Worm (Caenorhabditis elegans) whole organism, L2 larva: ENCODE data around the gene cutl-16.

ENCODE experiments used
- C34F6.9 ChIP-seq: fragments of 150-350 bp; optimal IDR thresholded peaks from 2 replicates; lab custom pipeline; 2014; ENCODE audit warnings: missing biosample characterization, missing genetic modification characterization
- F13H6.1 ChIP-seq: sonication (generic microtip); optimal IDR thresholded peaks from 2 replicates; lab custom pipeline; 2016; ENCODE audit warnings: missing genetic modification characterization, missing compliant biosample characterization
- Y55F3AM.14 ChIP-seq: fragments of 200-800 bp; sonication (Bioruptor generic); optimal IDR thresholded peaks from 2 replicates; lab custom pipeline; 2018; ENCODE audit warnings: mild to moderate bottlenecking, missing genetic modification characterization, missing compliant biosample characterization
- ZK546.5 ChIP-seq: sonication (generic microtip); optimal IDR thresholded peaks from 2 replicates; lab custom pipeline; 2017; ENCODE audit warnings: missing biosample characterization, missing genetic modification characterization
- aly-2 ChIP-seq: fragments of 150-350 bp; optimal IDR thresholded peaks from 2 replicates; lab custom pipeline; 2014; ENCODE audit warnings: missing biosample characterization, missing genetic modification characterization
- ama-1 ChIP-seq: fragments of 150-350 bp; optimal IDR thresholded peaks from 2 replicates; lab custom pipeline; 2018; ENCODE audit warnings: inconsistent platforms
- ceh-16 ChIP-seq: fragments of 150-350 bp; optimal IDR thresholded peaks from 2 replicates; lab custom pipeline; 2014; ENCODE audit warnings: missing biosample characterization, missing genetic modification characterization
- ceh-82 ChIP-seq: fragments of 150-350 bp; optimal IDR thresholded peaks from 2 replicates; lab custom pipeline; 2014; ENCODE audit warnings: missing biosample characterization, missing genetic modification characterization
- crh-2 ChIP-seq: sonication (generic microtip); optimal IDR thresholded peaks from 2 replicates; lab custom pipeline; 2017; ENCODE audit warnings: missing biosample characterization, missing genetic modification characterization
- dmd-4 ChIP-seq: sonication (generic microtip); optimal IDR thresholded peaks from 2 replicates; lab custom pipeline; 2017; ENCODE audit warnings: missing biosample characterization, missing genetic modification characterization
- egl-27 ChIP-seq: sonication (generic microtip); optimal IDR thresholded peaks from 3 replicates; lab custom pipeline; 2017; ENCODE audit warnings: missing biosample characterization, missing genetic modification reagents, missing genetic modification characterization
- fos-1 ChIP-seq: fragments of 150-350 bp; optimal IDR thresholded peaks from 2 replicates; lab custom pipeline; 2014; ENCODE audit warnings: missing biosample characterization, missing genetic modification characterization
- gmeb-1 ChIP-seq: fragments of 150-350 bp; optimal IDR thresholded peaks from 2 replicates; lab custom pipeline; 2014; ENCODE audit warnings: missing biosample characterization, missing genetic modification characterization
- lin-11 ChIP-seq: fragments of 150-350 bp; sonication (generic microtip); optimal IDR thresholded peaks from 2 replicates; lab custom pipeline; 2014; ENCODE audit warnings: missing biosample characterization, missing genetic modification characterization, inconsistent platforms, mixed read lengths
- lin-39 ChIP-seq: fragments of 150-350 bp; optimal IDR thresholded peaks from 2 replicates; lab custom pipeline; 2014; ENCODE audit warnings: missing biosample characterization, missing genetic modification reagents, missing genetic modification characterization
- lsy-2 ChIP-seq, 2 experiments: fragments of 150-350 bp in 1 of 2; sonication (generic microtip) in 1 of 2; optimal IDR thresholded peaks; 2 replicates each; lab custom pipeline; 2014 to 2017; ENCODE audit warnings: missing biosample characterization in 2 of 2, missing genetic modification characterization in 2 of 2
- mab-5 ChIP-seq: fragments of 150-350 bp; optimal IDR thresholded peaks from 2 replicates; lab custom pipeline; 2014; ENCODE audit warnings: missing biosample characterization, missing genetic modification characterization
- mbf-1 ChIP-seq: sonication (generic microtip); optimal IDR thresholded peaks from 2 replicates; lab custom pipeline; 2017; ENCODE audit warnings: missing biosample characterization, missing genetic modification characterization
- mdl-1 ChIP-seq, 2 experiments: fragments of 150-350 bp in 1 of 2; sonication (generic microtip) in 1 of 2; optimal IDR thresholded peaks; 2 replicates each; lab custom pipeline; 2017; ENCODE audit warnings: missing biosample characterization in 2 of 2, missing genetic modification characterization in 2 of 2
- nhr-10 ChIP-seq: sonication (generic microtip); optimal IDR thresholded peaks from 2 replicates; lab custom pipeline; 2017; ENCODE audit warnings: missing biosample characterization, missing genetic modification characterization
- nhr-129 ChIP-seq: fragments of 150-350 bp; optimal IDR thresholded peaks from 2 replicates; lab custom pipeline; 2014; ENCODE audit warnings: missing biosample characterization, missing genetic modification characterization
- nhr-21 ChIP-seq: fragments of 150-350 bp; optimal IDR thresholded peaks from 2 replicates; lab custom pipeline; 2014; ENCODE audit warnings: missing biosample characterization, missing genetic modification characterization
- nhr-23 ChIP-seq: fragments of 150-350 bp; optimal IDR thresholded peaks from 2 replicates; lab custom pipeline; 2014; ENCODE audit warnings: missing biosample characterization, missing genetic modification reagents, missing genetic modification characterization
- nhr-237 ChIP-seq: fragments of 150-350 bp; optimal IDR thresholded peaks from 2 replicates; lab custom pipeline; 2014; ENCODE audit warnings: missing biosample characterization, missing genetic modification characterization
- nhr-25 ChIP-seq: fragments of 150-350 bp; sonication (generic microtip); optimal IDR thresholded peaks from 3 replicates; lab custom pipeline; 2014; ENCODE audit warnings: missing biosample characterization, missing genetic modification characterization
- sem-4 ChIP-seq: fragments of 150-350 bp; optimal IDR thresholded peaks from 2 replicates; lab custom pipeline; 2014; ENCODE audit warnings: missing biosample characterization, missing genetic modification reagents, missing genetic modification characterization
- sma-3 ChIP-seq: sonication (generic microtip); optimal IDR thresholded peaks from 2 replicates; lab custom pipeline; 2016; ENCODE audit warnings: missing genetic modification reagents, missing genetic modification characterization, missing compliant biosample characterization
- sma-9 ChIP-seq, 2 experiments: fragments of 150-350 bp in 1 of 2; sonication (generic microtip) in 1 of 2; optimal IDR thresholded peaks; 2 replicates each; lab custom pipeline; 2014 to 2016; ENCODE audit warnings: missing genetic modification characterization in 2 of 2, mild to moderate bottlenecking in 1 of 2, missing biosample characterization in 1 of 2, missing compliant biosample characterization in 1 of 2, missing genetic modification reagents in 1 of 2, moderate library complexity in 1 of 2
- snpc-4 ChIP-seq: fragments of 150-350 bp; optimal IDR thresholded peaks from 2 replicates; lab custom pipeline; 2014; ENCODE audit warnings: missing biosample characterization, missing genetic modification characterization
- unc-39 ChIP-seq: fragments of 150-350 bp; optimal IDR thresholded peaks from 2 replicates; lab custom pipeline; 2014; ENCODE audit warnings: missing biosample characterization, missing genetic modification characterization
- zag-1 ChIP-seq: fragments of 150-350 bp; optimal IDR thresholded peaks from 2 replicates; lab custom pipeline; 2014; ENCODE audit warnings: missing biosample characterization, missing genetic modification characterization
- ztf-1 ChIP-seq: fragments of 200-800 bp; sonication (Bioruptor generic); conservative IDR thresholded peaks from 2 replicates; pipeline ENCODE4 v1.3.6; 2022; ENCODE audit warnings: missing genetic modification characterization, missing compliant biosample characterization

cutl-16 gene

DNA sequence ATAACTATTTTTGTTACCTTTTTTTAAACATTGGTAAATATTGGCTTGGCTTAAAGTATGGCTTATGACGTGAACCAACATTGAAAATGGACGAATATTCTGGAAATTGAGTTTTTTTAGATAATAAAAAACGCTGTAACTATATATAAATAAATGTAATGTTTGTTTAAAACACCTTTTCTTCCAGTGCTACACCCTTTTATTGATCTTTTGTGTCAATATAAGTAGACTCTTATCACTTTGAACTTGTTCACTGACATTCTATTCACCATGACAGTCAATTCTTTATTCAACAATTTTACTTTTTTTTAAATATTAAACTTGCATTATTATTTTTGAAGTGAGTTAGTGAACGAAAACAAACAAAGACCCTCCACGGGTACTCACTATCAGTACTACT, 38.0 kb upstream of the cutl-16 start, which contains the start of gene T25D10.1:
TSS of gene T25D10.1 (plus strand) at position 169 of the 400 bp plus-strand sequence.
- no peak for TF ChIP-seq ama-1
- TF ChIP-seq mbf-1 (tag; lab: Kevin White, UChicago): no peak
- no peak for TF ChIP-seq nhr-237 (tag; lab: Kevin White, UChicago)
- TF ChIP-seq nhr-21: no peak
- no peak for TF ChIP-seq fos-1 (tag; lab: Kevin White, UChicago)
- TF ChIP-seq lin-11 (tag; lab: Kevin White, UChicago): no peak
- no peak for TF ChIP-seq mab-5
- TF ChIP-seq mdl-1 (tag; optimal IDR thresholded peaks at IDR 0.05; lab: Kevin White, UChicago): no peak
- TF ChIP-seq sem-4 (tag; lab: Kevin White, UChicago): no peak
- TF ChIP-seq ceh-82 (tag; lab: Kevin White, UChicago): no peak
- no peak for TF ChIP-seq lin-39
- TF ChIP-seq sma-3 (GFP tag; lab: Kevin White, UChicago): no peak
- no peak for TF ChIP-seq unc-39 (tag; lab: Kevin White, UChicago)

DNA sequence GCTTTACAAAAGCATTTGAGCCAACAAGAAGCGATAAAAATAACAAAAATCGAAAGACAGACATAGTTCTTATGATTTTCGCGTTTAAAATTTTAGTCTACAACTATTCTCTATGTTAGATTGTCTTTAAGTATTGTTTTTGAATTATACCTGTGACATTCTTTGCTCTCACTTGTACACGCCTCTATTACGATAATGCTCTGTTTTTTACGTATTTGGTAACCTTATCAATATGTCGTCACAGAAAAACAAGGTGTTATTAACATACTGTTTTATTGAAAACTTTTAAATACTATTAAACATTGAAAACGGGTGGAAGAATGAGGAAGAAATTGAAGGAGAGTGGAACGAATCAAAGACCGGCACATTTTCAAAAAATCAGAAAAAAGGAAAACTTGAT, 33.9 kb upstream of the cutl-16 start, which contains the start of gene spp-11:
TSS of gene spp-11 (minus strand) at position 101 of the 400 bp plus-strand sequence.
- TF ChIP-seq egl-27 (tag; lab: Kevin White, UChicago) (no peak), lsy-2 (tag; optimal IDR thresholded peaks at IDR 0.05; lab: Kevin White, UChicago) (no peak), nhr-25 (tag; lab: Kevin White, UChicago) (no peak), unc-39 (tag; lab: Kevin White, UChicago) (no peak), dmd-4 (tag; lab: Kevin White, UChicago) (no peak), ZK546.5 (no peak), mab-5 (no peak), zag-1 (tag; lab: Kevin White, UChicago) (no peak), ztf-1 (GFP tag; lab: Robert Waterston, UW) (no peak), fos-1 (tag; lab: Kevin White, UChicago) (no peak), ceh-16 (tag; lab: Kevin White, UChicago) (no peak)
- TF ChIP-seq, all 48 proteins: peak for 0

DNA sequence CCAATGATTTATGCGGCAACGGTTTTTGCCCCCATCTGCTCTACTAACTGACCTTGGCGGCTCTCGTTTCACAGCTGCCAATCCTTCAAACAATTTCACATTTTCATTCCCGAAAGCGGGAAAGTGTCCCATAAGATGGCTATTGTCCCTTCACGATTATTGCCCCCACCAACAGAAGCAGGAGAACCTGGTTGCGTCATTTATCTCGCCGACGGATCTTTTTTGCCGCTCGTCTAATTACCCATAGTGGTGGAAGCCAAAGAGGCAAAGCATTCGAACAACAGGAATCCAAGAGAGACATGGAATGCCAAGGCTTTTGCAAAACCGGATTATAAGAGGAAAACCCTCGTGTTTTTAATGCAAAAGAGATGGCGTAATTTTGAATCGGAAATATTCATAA, 32.1 kb upstream of the cutl-16 start:
- TF ChIP-seq sma-3 (GFP tag; lab: Kevin White, UChicago) (no peak), nhr-23 (tag; lab: Kevin White, UChicago) (no peak), mdl-1 (tag; optimal IDR thresholded peaks at IDR 0.05; lab: Kevin White, UChicago) (no peak), dmd-4 (tag; lab: Kevin White, UChicago) (no peak), nhr-10 (tag; lab: Kevin White, UChicago) (no peak)
- TF ChIP-seq, all 48 proteins: peak for 0

DNA sequence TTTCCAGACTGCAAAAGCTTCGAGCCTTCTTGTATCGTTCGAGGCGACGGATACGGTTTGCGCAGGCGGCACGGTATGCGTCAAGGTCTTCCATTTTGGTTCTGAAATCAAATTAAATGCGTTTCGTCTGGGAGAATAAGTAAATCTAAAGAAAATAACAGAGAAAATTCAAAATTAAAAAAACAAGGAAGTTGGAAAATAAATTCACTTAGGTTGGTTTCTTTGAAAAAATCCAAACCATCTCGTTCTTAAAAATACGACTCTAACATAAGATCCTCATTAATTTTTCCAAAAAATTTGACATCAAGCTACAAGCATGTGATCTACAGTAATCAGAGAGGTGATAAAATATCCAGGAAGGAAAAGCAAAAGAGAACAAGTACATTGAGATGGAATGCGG, 31.0 kb upstream of the cutl-16 start, which contains the start of gene T25D10.4:
TSS of gene T25D10.4 (minus strand) at position 101 of the 400 bp plus-strand sequence.
- TF ChIP-seq ztf-1 (GFP tag; lab: Robert Waterston, UW) (no peak), ZK546.5 (no peak), ceh-16 (tag; lab: Kevin White, UChicago) (no peak), dmd-4 (tag; lab: Kevin White, UChicago) (no peak), ama-1 (no peak), nhr-25 (tag; lab: Kevin White, UChicago) (no peak), egl-27 (tag; lab: Kevin White, UChicago) (no peak), C34F6.9 (tag; lab: Kevin White, UChicago) (no peak), aly-2 (tag; lab: Kevin White, UChicago) (no peak), nhr-10 (tag; lab: Kevin White, UChicago) (no peak), snpc-4 (tag; lab: Kevin White, UChicago) (no peak), nhr-129 (no peak), Y55F3AM.14 (GFP tag; lab: Kevin White, UChicago) (no peak)

DNA sequence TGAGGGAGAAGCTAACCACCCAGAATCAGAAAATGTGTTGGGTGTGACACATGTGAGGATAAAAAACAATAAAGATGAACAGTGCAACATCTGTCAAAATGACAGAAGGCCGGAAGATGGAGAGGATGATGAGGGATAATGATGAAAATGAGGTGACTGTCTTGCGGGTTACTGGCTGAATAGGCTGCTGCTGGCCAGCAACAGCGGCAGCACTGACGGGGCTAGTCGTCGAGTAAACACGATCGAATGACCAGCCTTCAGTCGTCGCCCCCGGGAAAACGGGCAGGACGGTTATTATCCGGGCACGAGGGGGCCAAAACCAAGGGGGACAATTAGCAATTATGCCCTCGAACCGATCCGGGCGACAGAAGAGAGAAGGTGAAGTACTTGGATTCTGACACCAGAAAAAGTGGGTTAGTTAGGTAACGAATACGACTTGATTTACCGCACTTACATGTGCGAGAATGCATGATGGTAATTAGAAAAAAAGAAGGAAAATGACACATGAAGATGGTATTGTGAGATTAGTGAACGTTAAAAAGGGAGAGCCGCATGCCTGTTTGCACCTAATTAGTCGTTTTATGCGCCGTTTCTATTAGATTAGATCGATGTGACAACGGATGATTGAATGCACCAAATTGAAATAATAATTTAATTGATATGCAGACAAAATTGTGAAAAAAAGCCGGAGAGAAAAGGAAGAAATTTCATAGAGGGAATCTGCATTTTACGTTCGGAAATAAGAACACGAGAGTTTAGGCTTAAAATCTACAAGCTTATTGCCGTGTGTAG, 29.4 kb upstream of the cutl-16 start:
- TF ChIP-seq aly-2 (tag; lab: Kevin White, UChicago): no peak
- TF ChIP-seq ceh-16 (tag; lab: Kevin White, UChicago): peak; percentile 26
- TF ChIP-seq gmeb-1 (tag; lab: Kevin White, UChicago): no peak

DNA sequence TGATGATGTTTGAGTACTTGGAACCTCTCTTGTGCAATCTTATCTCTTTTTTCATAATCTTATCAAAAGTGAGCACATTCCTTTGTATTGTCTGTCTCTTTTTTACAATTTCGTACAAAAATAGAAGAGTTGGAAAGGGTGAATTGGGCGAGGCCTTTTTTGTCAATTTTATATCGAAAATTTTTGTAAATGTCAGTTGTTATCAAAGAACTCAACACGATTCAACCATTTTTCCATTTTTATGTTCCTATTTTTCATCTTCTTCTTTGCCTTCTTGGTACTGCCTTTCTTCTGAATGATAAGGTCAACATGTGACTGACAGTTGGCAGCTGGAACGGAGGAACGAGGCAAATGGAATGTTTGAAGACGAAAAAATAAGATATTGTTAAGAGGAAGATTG, 27.4 kb upstream of the cutl-16 start:
- no peak for TF ChIP-seq mab-5
- no peak for TF ChIP-seq ama-1
- TF ChIP-seq F13H6.1 (tag; lab: Kevin White, UChicago): peak; percentile 40
- TF ChIP-seq mbf-1 (tag; lab: Kevin White, UChicago): no peak
- peak; percentile 64 for TF ChIP-seq fos-1 (tag; lab: Kevin White, UChicago)
- TF ChIP-seq sem-4 (tag; lab: Kevin White, UChicago): no peak
- TF ChIP-seq crh-2 (tag; lab: Kevin White, UChicago): peak; percentile 20
- TF ChIP-seq dmd-4 (tag; lab: Kevin White, UChicago): no peak
- TF ChIP-seq sma-9 (GFP tag; optimal IDR thresholded peaks at IDR 0.05; lab: Kevin White, UChicago): peak; percentile 49
- TF ChIP-seq sma-9 (tag; optimal IDR thresholded peaks at IDR 0.05; lab: Kevin White, UChicago): no peak
- TF ChIP-seq gmeb-1 (tag; lab: Kevin White, UChicago): peak; percentile 15
